Worm (Caenorhabditis elegans) whole organism, L1 larva: ENCODE data around the gene C01G10.1.

Source experiments
- C16A3.4 ChIP-seq: fragments of 150-350 bp; optimal IDR thresholded peaks from 2 replicates; lab custom pipeline; 2014; ENCODE audit warnings: missing biosample characterization, missing genetic modification characterization
- F16B12.6 ChIP-seq: fragments of 150-350 bp; optimal IDR thresholded peaks from 2 replicates; lab custom pipeline; 2014; ENCODE audit warnings: missing biosample characterization, missing genetic modification characterization
- Y116A8C.19 ChIP-seq: sonication (generic microtip); optimal IDR thresholded peaks from 2 replicates; lab custom pipeline; 2016; ENCODE audit warnings: missing compliant biosample characterization, missing genetic modification characterization, borderline replicate concordance
- aha-1 ChIP-seq: fragments of 150-350 bp; optimal IDR thresholded peaks from 2 replicates; lab custom pipeline; 2014; ENCODE audit warnings: missing biosample characterization, missing genetic modification characterization
- aly-2 ChIP-seq: fragments of 150-350 bp; optimal IDR thresholded peaks from 2 replicates; lab custom pipeline; 2014; ENCODE audit warnings: missing biosample characterization, missing genetic modification characterization
- ceh-82 ChIP-seq, 3 experiments: fragments of 150-350 bp in 1 of 3; sonication (generic microtip) in 2 of 3; optimal IDR thresholded peaks; 2 replicates each; lab custom pipeline; 2014 to 2017; ENCODE audit warnings: missing biosample characterization in 3 of 3, missing genetic modification characterization in 3 of 3
- ces-1 ChIP-seq: fragments of 150-350 bp; optimal IDR thresholded peaks from 2 replicates; lab custom pipeline; 2014; ENCODE audit warnings: missing biosample characterization, missing genetic modification reagents, missing genetic modification characterization
- dpl-1 ChIP-seq, 3 experiments: fragments of 150-350 bp in 2 of 3; sonication (generic microtip) in 1 of 3; optimal IDR thresholded peaks; 2 replicates each; lab custom pipeline; 2014 to 2017; ENCODE audit warnings: missing biosample characterization in 3 of 3, missing genetic modification characterization in 3 of 3, missing genetic modification reagents in 3 of 3
- dsc-1 ChIP-seq: sonication (generic microtip); optimal IDR thresholded peaks from 2 replicates; lab custom pipeline; 2016; ENCODE audit warnings: mild to moderate bottlenecking, missing genetic modification characterization, missing compliant biosample characterization
- elt-2 ChIP-seq: sonication (generic microtip); optimal IDR thresholded peaks from 2 replicates; lab custom pipeline; 2016; ENCODE audit warnings: missing genetic modification characterization, mild to moderate bottlenecking, inconsistent platforms, missing compliant biosample characterization, missing genetic modification reagents
- elt-3 ChIP-seq, 6 experiments: fragments of 150-350 bp in 1 of 6; sonication (generic microtip); optimal IDR thresholded peaks; 2 replicates each; lab custom pipeline; 2017 to 2018; ENCODE audit warnings: missing biosample characterization in 6 of 6, missing genetic modification characterization in 6 of 6, inconsistent platforms in 1 of 6
- ets-5 ChIP-seq: fragments of 200-800 bp; sonication (Bioruptor generic); IDR thresholded peaks from 2 replicates; pipeline ENCODE4 v1.3.6; 2022; ENCODE audit warnings: missing genetic modification characterization, missing compliant biosample characterization
- fkh-10 ChIP-seq: sonication (generic microtip); optimal IDR thresholded peaks from 2 replicates; lab custom pipeline; 2017; ENCODE audit warnings: missing biosample characterization, missing genetic modification reagents, missing genetic modification characterization
- fkh-8 ChIP-seq: sonication (generic microtip); optimal IDR thresholded peaks from 2 replicates; lab custom pipeline; 2016; ENCODE audit warnings: mild to moderate bottlenecking, missing genetic modification characterization, missing compliant biosample characterization
- fos-1 ChIP-seq: fragments of 150-350 bp; optimal IDR thresholded peaks from 2 replicates; lab custom pipeline; 2014; ENCODE audit warnings: missing biosample characterization, missing genetic modification characterization
- grh-1 ChIP-seq: fragments of 200-800 bp; sonication (Bioruptor generic); IDR thresholded peaks from 2 replicates; pipeline ENCODE4 v1.3.6; 2022; ENCODE audit warnings: missing genetic modification reagents, missing genetic modification characterization, missing compliant biosample characterization
- hlh-17 ChIP-seq: fragments of 200-800 bp; sonication (Bioruptor generic); optimal IDR thresholded peaks from 2 replicates; lab custom pipeline; 2018; ENCODE audit warnings: missing genetic modification characterization, mild to moderate bottlenecking, missing compliant biosample characterization, moderate library complexity, borderline replicate concordance
- hlh-4 ChIP-seq: sonication (generic microtip); optimal IDR thresholded peaks from 2 replicates; lab custom pipeline; 2016; ENCODE audit warnings: mild to moderate bottlenecking, missing genetic modification characterization, missing compliant biosample characterization
- hpl-2 ChIP-seq: fragments of 150-350 bp; optimal IDR thresholded peaks from 2 replicates; lab custom pipeline; 2014; ENCODE audit warnings: missing biosample characterization, missing genetic modification reagents, missing genetic modification characterization
- irx-1 ChIP-seq: sonication (generic microtip); optimal IDR thresholded peaks from 2 replicates; lab custom pipeline; 2016; ENCODE audit warnings: missing genetic modification characterization, missing compliant biosample characterization
- lin-13 ChIP-seq: fragments of 150-350 bp; optimal IDR thresholded peaks from 2 replicates; lab custom pipeline; 2014; ENCODE audit warnings: missing biosample characterization, missing genetic modification reagents, missing genetic modification characterization
- lin-14 ChIP-seq: fragments of 200-800 bp; sonication (Bioruptor generic); optimal IDR thresholded peaks from 2 replicates; lab custom pipeline; 2018; ENCODE audit warnings: mild to moderate bottlenecking, missing genetic modification characterization, moderate library complexity, missing compliant biosample characterization
- lin-15B ChIP-seq: fragments of 150-350 bp; sonication (generic microtip); optimal IDR thresholded peaks from 3 replicates; lab custom pipeline; 2014; ENCODE audit warnings: missing biosample characterization, missing genetic modification characterization
- lir-3 ChIP-seq: sonication (generic microtip); optimal IDR thresholded peaks from 2 replicates; lab custom pipeline; 2016; ENCODE audit warnings: mild to moderate bottlenecking, missing genetic modification characterization, moderate library complexity, missing compliant biosample characterization; ENCODE audit not compliant: poor library complexity
- lsy-2 ChIP-seq, 2 experiments: fragments of 150-350 bp; optimal IDR thresholded peaks; 2 replicates each; lab custom pipeline; 2014; ENCODE audit warnings: missing biosample characterization in 2 of 2, missing genetic modification characterization in 2 of 2
- mdl-1 ChIP-seq, 2 experiments: fragments of 150-350 bp; optimal IDR thresholded peaks; 2 replicates each; lab custom pipeline; 2014 to 2017; ENCODE audit warnings: missing biosample characterization in 2 of 2, missing genetic modification characterization in 2 of 2, inconsistent platforms in 1 of 2
- mep-1 ChIP-seq: fragments of 150-350 bp; optimal IDR thresholded peaks from 2 replicates; lab custom pipeline; 2014; ENCODE audit warnings: missing biosample characterization, missing genetic modification characterization
- nhr-12 ChIP-seq: sonication (generic microtip); optimal IDR thresholded peaks from 2 replicates; lab custom pipeline; 2017; ENCODE audit warnings: missing biosample characterization, missing genetic modification characterization
- nhr-237 ChIP-seq: fragments of 150-350 bp; optimal IDR thresholded peaks from 2 replicates; lab custom pipeline; 2014; ENCODE audit warnings: missing biosample characterization, missing genetic modification characterization
- nhr-47 ChIP-seq: sonication (generic microtip); optimal IDR thresholded peaks from 2 replicates; lab custom pipeline; 2016; ENCODE audit warnings: mild to moderate bottlenecking, missing genetic modification characterization, moderate library complexity, missing compliant biosample characterization
- nhr-71 ChIP-seq: sonication (generic microtip); optimal IDR thresholded peaks from 2 replicates; lab custom pipeline; 2016; ENCODE audit warnings: mild to moderate bottlenecking, missing genetic modification characterization, moderate library complexity, missing compliant biosample characterization
- nhr-76 ChIP-seq: sonication (generic microtip); optimal IDR thresholded peaks from 2 replicates; lab custom pipeline; 2017; ENCODE audit warnings: missing biosample characterization, missing genetic modification characterization
- nhr-85 ChIP-seq: sonication (generic microtip); peaks from one replicate; lab custom pipeline; 2016; ENCODE audit warnings: missing genetic modification characterization, inconsistent platforms, missing compliant biosample characterization
- nhr-90 ChIP-seq: sonication (generic microtip); optimal IDR thresholded peaks from 2 replicates; lab custom pipeline; 2016; ENCODE audit warnings: mild to moderate bottlenecking, missing genetic modification characterization, missing compliant biosample characterization; ENCODE audit not compliant: poor library complexity
- pqm-1 ChIP-seq: sonication (generic microtip); optimal IDR thresholded peaks from 3 replicates; lab custom pipeline; 2017; ENCODE audit warnings: missing biosample characterization, missing genetic modification characterization
- rnt-1 ChIP-seq: sonication (generic microtip); optimal IDR thresholded peaks from 2 replicates; lab custom pipeline; 2016; ENCODE audit warnings: mild to moderate bottlenecking, missing genetic modification characterization, moderate library complexity, missing compliant biosample characterization
- skn-1 ChIP-seq: fragments of 150-350 bp; optimal IDR thresholded peaks from 2 replicates; lab custom pipeline; 2014; ENCODE audit warnings: missing biosample characterization, missing genetic modification characterization
- snpc-4 ChIP-seq: fragments of 150-350 bp; optimal IDR thresholded peaks from 2 replicates; lab custom pipeline; 2014; ENCODE audit warnings: missing biosample characterization, missing genetic modification characterization
- snu-23 ChIP-seq: sonication (generic microtip); optimal IDR thresholded peaks from 2 replicates; lab custom pipeline; 2016; ENCODE audit warnings: missing genetic modification characterization, missing compliant biosample characterization
- sox-4 ChIP-seq: sonication (generic microtip); optimal IDR thresholded peaks from 2 replicates; lab custom pipeline; 2016; ENCODE audit warnings: missing genetic modification characterization, missing compliant biosample characterization
- sup-37 ChIP-seq: fragments of 200-800 bp; sonication (Bioruptor generic); optimal IDR thresholded peaks from 2 replicates; lab custom pipeline; 2018; ENCODE audit warnings: mild to moderate bottlenecking, missing genetic modification characterization, missing compliant biosample characterization
- swsn-7 ChIP-seq: sonication (generic microtip); optimal IDR thresholded peaks from 2 replicates; lab custom pipeline; 2016; ENCODE audit warnings: missing genetic modification characterization, missing compliant biosample characterization
- tbx-2 ChIP-seq: sonication (generic microtip); optimal IDR thresholded peaks from 2 replicates; lab custom pipeline; 2016; ENCODE audit warnings: missing genetic modification characterization, missing compliant biosample characterization
- tlp-1 ChIP-seq: fragments of 150-350 bp; optimal IDR thresholded peaks from 2 replicates; lab custom pipeline; 2014; ENCODE audit warnings: missing biosample characterization, missing genetic modification characterization
- unc-86 ChIP-seq: sonication (generic microtip); optimal IDR thresholded peaks from 2 replicates; lab custom pipeline; 2016; ENCODE audit warnings: missing genetic modification characterization, missing compliant biosample characterization
- vab-15 ChIP-seq: sonication (generic microtip); optimal IDR thresholded peaks from 2 replicates; lab custom pipeline; 2017; ENCODE audit warnings: missing genotype, mild to moderate bottlenecking, missing genetic modification characterization, missing compliant biosample characterization
- xbp-1 ChIP-seq: sonication (generic microtip); optimal IDR thresholded peaks from 2 replicates; lab custom pipeline; 2016; ENCODE audit warnings: missing genetic modification characterization, missing compliant biosample characterization
- zip-4 ChIP-seq: fragments of 200-800 bp; sonication (Bioruptor generic); optimal IDR thresholded peaks from 2 replicates; lab custom pipeline; 2018; ENCODE audit warnings: mild to moderate bottlenecking, missing genetic modification characterization, moderate library complexity, missing compliant biosample characterization

The C01G10.1 gene

DNA sequence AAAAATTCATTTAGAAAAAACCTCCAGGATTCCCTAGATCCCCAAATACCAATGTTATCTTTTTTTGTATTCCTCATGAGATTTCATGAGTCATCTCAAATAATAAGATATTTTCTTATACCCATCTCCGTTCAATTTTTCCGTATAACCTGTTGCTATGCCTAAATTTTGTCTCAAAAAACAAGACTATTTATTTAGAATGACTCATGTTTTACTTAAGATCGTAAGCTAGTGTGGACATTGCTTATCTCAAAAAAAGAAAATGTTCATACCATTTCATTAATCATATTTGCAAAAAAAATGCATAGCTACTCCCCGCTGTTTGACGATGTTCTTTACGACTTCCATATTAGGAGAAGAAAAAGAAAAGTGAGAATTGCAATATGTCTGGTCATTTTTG lies 40.7 kb downstream of the C01G10.1 start, which contains the start of gene K08F9.3:
Gene K08F9.3 (plus strand): TSS at position 301 of the 400 bp plus-strand sequence.
- TF ChIP-seq hlh-17 (GFP tag; lab: Kevin White, UChicago): no peak
- TF ChIP-seq irx-1 (tag; lab: Kevin White, UChicago): no peak
- TF ChIP-seq mdl-1 (tag; optimal IDR thresholded peaks at IDR 0.05; lab: Kevin White, UChicago): no peak
- no peak for TF ChIP-seq lir-3 (tag; lab: Kevin White, UChicago)
- no peak for TF ChIP-seq Y116A8C.19
- TF ChIP-seq xbp-1: no peak
- TF ChIP-seq fkh-10 (GFP tag; lab: Kevin White, UChicago): no peak
- TF ChIP-seq lin-15B: no peak
- TF ChIP-seq elt-2 (tag; lab: Kevin White, UChicago): no peak
- no peak for TF ChIP-seq fos-1 (tag; lab: Kevin White, UChicago)
- TF ChIP-seq sox-4: no peak
- no peak for TF ChIP-seq pqm-1 (tag; lab: Kevin White, UChicago)
- no peak for TF ChIP-seq hpl-2 (GFP tag; lab: Kevin White, UChicago)
- TF ChIP-seq vab-15 (tag; lab: Kevin White, UChicago): no peak
- no peak for TF ChIP-seq unc-86 (tag; lab: Kevin White, UChicago)
- no peak for TF ChIP-seq ces-1 (GFP tag; lab: Kevin White, UChicago)
- no peak for TF ChIP-seq snu-23
- no peak for TF ChIP-seq nhr-12

DNA sequence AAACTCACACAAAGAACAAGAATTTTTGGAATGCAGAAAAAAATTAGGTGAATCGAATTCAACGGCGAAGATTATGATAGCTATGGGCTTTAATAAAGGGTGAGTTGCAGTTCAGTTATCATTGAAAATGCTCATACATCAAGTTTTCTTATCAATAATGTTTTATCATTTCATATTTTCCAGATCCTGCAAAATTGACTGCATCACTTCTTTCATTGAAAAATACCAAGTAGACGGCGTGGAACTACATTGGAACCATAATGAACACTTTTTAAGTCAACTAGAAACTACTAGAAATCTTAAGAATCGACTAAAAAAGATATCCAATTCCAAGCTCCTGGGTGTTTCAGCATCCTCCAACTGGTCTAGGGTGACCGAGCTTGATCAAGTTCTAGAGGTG lies 43.7 kb downstream of the C01G10.1 start, which contains the start of gene K08F9.1:
Gene K08F9.1 (minus strand): TSS at position 101 of the 400 bp plus-strand sequence.
- TF ChIP-seq elt-3 (tag; optimal IDR thresholded peaks at IDR 0.05; lab: Kevin White, UChicago) (no peak), nhr-237 (no peak), zip-4 (GFP tag; lab: Kevin White, UChicago) (no peak), aha-1 (no peak), grh-1 (GFP tag; lab: Robert Waterston, UW) (no peak)

DNA sequence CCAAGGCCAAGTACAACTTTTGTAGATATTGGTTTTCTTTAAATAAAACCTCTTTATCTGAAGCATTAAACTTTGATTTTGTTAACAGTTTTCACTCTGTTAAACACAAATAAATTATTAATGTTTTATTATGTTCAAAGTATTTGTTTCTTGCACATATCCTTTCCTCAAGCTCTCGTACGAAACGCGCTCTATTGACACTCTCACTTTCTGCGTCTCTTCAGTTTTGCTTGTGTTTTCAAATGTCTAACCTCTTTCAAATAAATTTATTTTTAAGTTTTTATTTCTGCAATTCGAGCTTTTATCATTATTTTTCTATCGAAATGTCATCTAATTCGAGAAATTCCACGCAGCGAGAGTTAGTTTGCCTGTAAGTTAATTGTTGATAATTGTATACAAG lies 44.3 kb downstream of the C01G10.1 start, which contains the start of gene K08F9.4:
Gene K08F9.4 (plus strand): TSS at position 222 of the 400 bp plus-strand sequence.
- TF ChIP-seq nhr-47 (tag; lab: Kevin White, UChicago) (peak; percentile 68), tbx-2 (tag; lab: Kevin White, UChicago) (peak; percentile 50), C16A3.4 (tag; lab: Kevin White, UChicago) (peak; percentile 84), skn-1 (tag; lab: Kevin White, UChicago) (peak; percentile 70), fkh-8 (tag; lab: Kevin White, UChicago) (peak; percentile 13), elt-3 (tag; optimal IDR thresholded peaks at IDR 0.05; lab: Kevin White, UChicago) (peak in 2 of 6 experiments; percentile 26 to 72), swsn-7 (tag; lab: Kevin White, UChicago) (peak; percentile 51), lir-3 (tag; lab: Kevin White, UChicago) (peak; percentile 46), snu-23 (peak; percentile 79), ets-5 (GFP tag; lab: Robert Waterston, UW) (no peak), hlh-17 (GFP tag; lab: Kevin White, UChicago) (no peak), elt-2 (tag; lab: Kevin White, UChicago) (no peak), dpl-1 (GFP tag; optimal IDR thresholded peaks at IDR 0.05; lab: Kevin White, UChicago) (peak; percentile 75 to 83 (median 79)), lin-13 (GFP tag; lab: Kevin White, UChicago) (peak; percentile 20), nhr-90 (tag; lab: Kevin White, UChicago) (peak; percentile 75), ceh-82 (tag; optimal IDR thresholded peaks at IDR 0.05; lab: Kevin White, UChicago) (peak; percentile 24 to 71 (median 55)), dsc-1 (no peak), rnt-1 (tag; lab: Kevin White, UChicago) (peak; percentile 73), lin-14 (GFP tag; lab: Kevin White, UChicago) (peak; percentile 81), aly-2 (no peak), tlp-1 (tag; lab: Kevin White, UChicago) (no peak), nhr-237 (peak; percentile 55), hlh-4 (no peak), sup-37 (GFP tag; lab: Kevin White, UChicago) (no peak), snpc-4 (peak; percentile 72), irx-1 (tag; lab: Kevin White, UChicago) (peak; percentile 0), xbp-1 (peak; percentile 63), nhr-76 (no peak), nhr-71 (tag; lab: Kevin White, UChicago) (peak; percentile 80), F16B12.6 (tag; lab: Kevin White, UChicago) (peak; percentile 38), mep-1 (tag; lab: Kevin White, UChicago) (peak; percentile 83), vab-15 (tag; lab: Kevin White, UChicago) (peak; percentile 2), unc-86 (tag; lab: Kevin White, UChicago) (peak; percentile 38), lsy-2 (tag; optimal IDR thresholded peaks at IDR 0.05; lab: Kevin White, UChicago) (peak; percentile 75 to 82), grh-1 (GFP tag; lab: Robert Waterston, UW) (peak; percentile 31; the same call in 1 of the 2 replicates), nhr-85 (peak; percentile 89)
